Worm (Caenorhabditis elegans): ENCODE data around the gene ceeh-1.
A peak's percentile ranks its signal among the peaks of the same experiment; 100 is the strongest.

The ceeh-1 gene

ce11 chrIII:793595-793994 is 38.5 kb downstream of the ceeh-1 start, which contains the start of gene snt-2 (continued):
- no peak for TF ChIP-seq pha-4 (GFP tag; IDR thresholded peaks at IDR 0.05)
- no peak for TF ChIP-seq pha-4 (tag; optimal IDR thresholded peaks at IDR 0.05)
- no peak for TF ChIP-seq cey-2 (tag; optimal IDR thresholded peaks at IDR 0.05; ENCODE audit: borderline replicate concordance, insufficient read depth)
- peak; percentile 78 for TF ChIP-seq rbr-2 (tag; optimal IDR thresholded peaks at IDR 0.05)
- peak; percentile 31 for TF ChIP-seq nhr-102 (tag; optimal IDR thresholded peaks at IDR 0.05)
- TF ChIP-seq T20F7.1 (GFP tag; optimal IDR thresholded peaks at IDR 0.05) = no peak
- TF ChIP-seq ceh-62 (tag; optimal IDR thresholded peaks at IDR 0.05) = no peak
- TF ChIP-seq ZK337.2 (GFP tag; IDR thresholded peaks at IDR 0.05) = no peak
- no peak for TF ChIP-seq madf-5 (GFP tag; IDR thresholded peaks at IDR 0.05)
- no peak for TF ChIP-seq nhr-41 (GFP tag; IDR thresholded peaks at IDR 0.05)
- no peak for TF ChIP-seq F44E2.7 (GFP tag; IDR thresholded peaks at IDR 0.05)
- no peak for TF ChIP-seq saeg-2 (GFP tag; IDR thresholded peaks at IDR 0.05)
- TF ChIP-seq snpc-4 (tag; optimal IDR thresholded peaks at IDR 0.05) = no peak
- no peak for TF ChIP-seq lin-13 (GFP tag; optimal IDR thresholded peaks at IDR 0.05)
- peak; percentile 72 for TF ChIP-seq dve-1 (tag; optimal IDR thresholded peaks at IDR 0.05; ENCODE audit: insufficient read depth)
- TF ChIP-seq Y105C5A.15 (GFP tag; IDR thresholded peaks at IDR 0.05) = no peak
- TF ChIP-seq unc-62 (GFP tag; optimal IDR thresholded peaks at IDR 0.05 in 1 of 2) = no peak
- TF ChIP-seq unc-62 (tag; optimal IDR thresholded peaks at IDR 0.05) = no peak
- TF ChIP-seq nhr-77 (tag; optimal IDR thresholded peaks at IDR 0.05) = peak; percentile 23
- 0 out of 2 replicates have a peak, but pooled peaks have one; percentile 22 for TF ChIP-seq ceh-20 (GFP tag; IDR thresholded peaks at IDR 0.05)
- TF ChIP-seq lin-1 (GFP tag; IDR thresholded peaks at IDR 0.05) = no peak
- no peak for TF ChIP-seq nhr-237 (tag; optimal IDR thresholded peaks at IDR 0.05)
- no peak for TF ChIP-seq snpc-1.2 (GFP tag; IDR thresholded peaks at IDR 0.05)
- no peak for TF ChIP-seq mdl-1 (tag; optimal IDR thresholded peaks at IDR 0.05)
- TF ChIP-seq zfp-2 (tag; optimal IDR thresholded peaks at IDR 0.05) = no peak
- TF ChIP-seq php-3 (GFP tag; IDR thresholded peaks at IDR 0.05) = no peak
- TF ChIP-seq ceh-44 (GFP tag; IDR thresholded peaks at IDR 0.05) = no peak
- peak; percentile 14 for TF ChIP-seq lin-15B (tag; optimal IDR thresholded peaks at IDR 0.05)
- TF ChIP-seq skn-1 (tag; optimal IDR thresholded peaks at IDR 0.05) = no peak
- TF ChIP-seq Y48G9A.11 (GFP tag; IDR thresholded peaks at IDR 0.05) = peak; percentile 61; the same call in 1 of the 2 replicates
- TF ChIP-seq egl-27 (tag; optimal IDR thresholded peaks at IDR 0.05) = no peak
- TF ChIP-seq mes-2 (tag; optimal IDR thresholded peaks at IDR 0.05; ENCODE audit: poor library complexity, severe bottlenecking) = peak; percentile 85
- TF ChIP-seq aly-2 (tag; optimal IDR thresholded peaks at IDR 0.05) = no peak
- no peak for TF ChIP-seq ceh-28 (tag; optimal IDR thresholded peaks at IDR 0.05)
- peak; percentile 70 for TF ChIP-seq nhr-28 (tag; optimal IDR thresholded peaks at IDR 0.05)
- TF ChIP-seq fos-1 (tag; optimal IDR thresholded peaks at IDR 0.05) = no peak
- no peak for TF ChIP-seq nhr-48 (tag; optimal IDR thresholded peaks at IDR 0.05)
- TF ChIP-seq D1046.2 (GFP tag; IDR thresholded peaks at IDR 0.05) = peak; percentile 100
- no peak for TF ChIP-seq daf-19 (GFP tag; conservative IDR thresholded peaks at IDR 0.05)
- TF ChIP-seq ceh-82 (tag; optimal IDR thresholded peaks at IDR 0.05) = no peak
- no peak for TF ChIP-seq vab-7 (GFP tag; IDR thresholded peaks at IDR 0.05)
- no peak for TF ChIP-seq Y75B8A.6 (GFP tag; IDR thresholded peaks at IDR 0.05)
- 0 out of 2 replicates have a peak, but pooled peaks have one; percentile 20 for TF ChIP-seq egl-43 (GFP tag; IDR thresholded peaks at IDR 0.05)
- peak; percentile 84 for TF ChIP-seq mep-1 (tag; optimal IDR thresholded peaks at IDR 0.05)
- TF ChIP-seq daf-12 (tag; optimal IDR thresholded peaks at IDR 0.05) = no peak
- TF ChIP-seq F26F4.8 (GFP tag; conservative IDR thresholded peaks at IDR 0.05) = no peak
- TF ChIP-seq attf-4 (tag; optimal IDR thresholded peaks at IDR 0.05) = no peak
- no peak for TF ChIP-seq R02D3.7 (tag; optimal IDR thresholded peaks at IDR 0.05)
- no peak for TF ChIP-seq tag-97 (GFP tag; IDR thresholded peaks at IDR 0.05)
- no peak for TF ChIP-seq ctbp-1 (GFP tag; IDR thresholded peaks at IDR 0.05)
- no peak for TF ChIP-seq zag-1 (tag; optimal IDR thresholded peaks at IDR 0.05)
- no peak for TF ChIP-seq zfp-3 (GFP tag; conservative IDR thresholded peaks at IDR 0.05)
- peak; percentile 42 for TF ChIP-seq duxl-1 (tag; optimal IDR thresholded peaks at IDR 0.05; ENCODE audit: poor library complexity)
